Fruit fly (Drosophila melanogaster): ENCODE data around the gene Ubr3.

- TF ChIP-seq pan (optimal IDR thresholded peaks at IDR 0.05), result no peak
- no peak for TF ChIP-seq usp (GFP tag; optimal IDR thresholded peaks at IDR 0.05)
- TF ChIP-seq psq (optimal IDR thresholded peaks at IDR 0.05), result no peak
- no peak for TF ChIP-seq CG8478 (optimal IDR thresholded peaks at IDR 0.05)
- TF ChIP-seq Dll (optimal IDR thresholded peaks at IDR 0.05), result no peak
- no peak for TF ChIP-seq EcR (GFP tag; optimal IDR thresholded peaks at IDR 0.05)
These were observed 20.2 kb downstream of the Ubr3 start, which contains the start of the genes CG15332 and CG15330 for dm6 chrX:7955890-7956289.

Measured in whole organism.